Worm (Caenorhabditis elegans): ENCODE results near the gene fubl-2.

fubl-2 gene

DNA sequence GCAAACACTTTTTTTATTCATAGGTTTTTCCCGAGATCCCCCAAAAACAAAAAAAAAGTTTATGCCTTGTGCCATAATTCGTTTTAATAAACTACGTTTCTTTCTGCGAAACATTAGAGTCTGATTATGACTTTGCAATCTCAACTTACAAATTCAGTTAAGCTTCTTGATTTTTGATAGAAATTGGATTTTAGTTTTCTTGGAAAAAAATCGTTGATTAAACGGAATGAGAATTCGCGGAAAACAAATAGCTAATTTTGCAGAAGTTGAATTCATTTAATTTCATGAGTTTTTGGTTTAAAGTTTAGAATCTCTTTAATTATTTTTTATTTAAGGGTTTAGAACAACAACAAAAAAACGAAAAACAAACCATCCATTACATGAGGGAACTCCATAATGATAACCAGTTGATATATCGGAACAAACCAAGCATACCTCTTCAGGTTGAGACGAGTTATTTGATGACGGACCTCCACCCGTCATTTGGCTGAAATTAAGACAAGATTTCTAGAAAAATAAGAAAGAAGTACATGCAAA is 27.5 kb upstream of the fubl-2 start, which contains the start of gene nhr-10:
Gene nhr-10 (minus strand): TSS at position 487 of the 537 bp plus-strand sequence.
- TF ChIP-seq egl-27 (tag; optimal IDR thresholded peaks at IDR 0.05), result no peak
- peak; percentile 13 for TF ChIP-seq ztf-4 (tag; optimal IDR thresholded peaks at IDR 0.05)
- TF ChIP-seq nhr-21 (tag; optimal IDR thresholded peaks at IDR 0.05), result peak; percentile 81
- TF ChIP-seq lsy-2 (tag; optimal IDR thresholded peaks at IDR 0.05), result peak in 1 of 2 experiments; percentile 40
- TF ChIP-seq zag-1 (tag; optimal IDR thresholded peaks at IDR 0.05), result no peak
- TF ChIP-seq sma-9 (GFP tag; optimal IDR thresholded peaks at IDR 0.05), result peak; percentile 37
- TF ChIP-seq sma-9 (tag; optimal IDR thresholded peaks at IDR 0.05), result no peak
- peak; percentile 61 for TF ChIP-seq dmd-4 (tag; optimal IDR thresholded peaks at IDR 0.05)
- no peak for TF ChIP-seq peb-1 (tag; optimal IDR thresholded peaks at IDR 0.05)
- no peak for TF ChIP-seq unc-55 (GFP tag; optimal IDR thresholded peaks at IDR 0.05)
- TF ChIP-seq crh-2 (tag; optimal IDR thresholded peaks at IDR 0.05), result peak; percentile 11
- TF ChIP-seq blmp-1 (tag; optimal IDR thresholded peaks at IDR 0.05; ENCODE audit: insufficient read depth), result no peak
- no peak for TF ChIP-seq ztf-1 (GFP tag; conservative IDR thresholded peaks at IDR 0.05)

DNA sequence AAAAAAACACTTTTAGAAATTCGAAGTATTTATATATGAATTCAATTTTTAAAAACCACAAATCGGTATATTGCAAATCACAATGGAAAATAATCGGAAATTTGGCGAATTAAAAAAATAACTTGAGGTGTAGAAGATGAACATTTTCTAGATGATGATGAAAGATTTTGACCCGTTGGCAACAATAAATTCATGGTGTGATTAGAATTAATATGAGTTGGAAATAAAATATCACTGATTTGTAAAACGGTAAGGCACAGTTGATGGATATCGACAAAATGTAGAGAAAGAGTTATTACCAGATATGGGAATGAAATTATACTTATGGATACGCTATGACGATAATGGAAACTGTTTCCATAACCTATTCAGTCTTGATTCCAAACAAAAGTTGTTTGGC is 24.7 kb upstream of the fubl-2 start:
- TF ChIP-seq mab-5 (tag; optimal IDR thresholded peaks at IDR 0.05), result no peak
- TF ChIP-seq nhr-12 (tag; optimal IDR thresholded peaks at IDR 0.05), result no peak
- no peak for TF ChIP-seq nhr-237 (tag; optimal IDR thresholded peaks at IDR 0.05)
- no peak for TF ChIP-seq lin-39 (tag; optimal IDR thresholded peaks at IDR 0.05)
- no peak for TF ChIP-seq gmeb-1 (tag; optimal IDR thresholded peaks at IDR 0.05)
- TF ChIP-seq nhr-21 (tag; optimal IDR thresholded peaks at IDR 0.05), result no peak
- no peak for TF ChIP-seq egl-27 (tag; optimal IDR thresholded peaks at IDR 0.05)
- no peak for TF ChIP-seq sem-4 (tag; optimal IDR thresholded peaks at IDR 0.05)
- no peak for TF ChIP-seq lin-13 (GFP tag; optimal IDR thresholded peaks at IDR 0.05)
- no peak for TF ChIP-seq unc-55 (GFP tag; optimal IDR thresholded peaks at IDR 0.05)
- no peak for TF ChIP-seq mdl-1 (tag; optimal IDR thresholded peaks at IDR 0.05)
- no peak for TF ChIP-seq elt-1 (tag; optimal IDR thresholded peaks at IDR 0.05)
- TF ChIP-seq R02D3.7 (tag; optimal IDR thresholded peaks at IDR 0.05), result no peak
- no peak for TF ChIP-seq nhr-11 (tag; optimal IDR thresholded peaks at IDR 0.05)
- no peak for TF ChIP-seq nhr-129 (tag; optimal IDR thresholded peaks at IDR 0.05)
- TF ChIP-seq mbf-1 (tag; optimal IDR thresholded peaks at IDR 0.05), result no peak
- no peak for TF ChIP-seq nhr-10 (tag; optimal IDR thresholded peaks at IDR 0.05)
- TF ChIP-seq peb-1 (tag; optimal IDR thresholded peaks at IDR 0.05), result no peak
- no peak for TF ChIP-seq unc-39 (tag; optimal IDR thresholded peaks at IDR 0.05)
- TF ChIP-seq nhr-23 (tag; optimal IDR thresholded peaks at IDR 0.05), result no peak

DNA sequence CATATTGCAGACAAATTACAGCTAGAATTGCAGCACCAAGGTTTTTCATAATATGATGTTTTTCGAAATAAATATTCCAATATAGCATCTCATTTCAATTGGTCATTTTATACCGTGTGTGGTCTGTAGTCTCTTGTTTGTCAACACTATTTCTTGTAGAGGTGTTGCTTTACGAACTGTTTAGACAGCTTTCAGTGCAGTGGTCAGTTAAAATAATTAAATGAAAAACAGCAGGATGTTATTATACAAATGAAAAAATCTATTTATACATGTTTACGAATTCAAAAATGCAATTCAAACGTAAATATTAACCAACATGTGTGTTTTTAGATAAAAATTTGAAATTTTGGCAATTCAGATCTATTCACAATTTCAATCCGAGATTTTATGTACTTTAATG is 24.3 kb upstream of the fubl-2 start, which contains the start of gene B0280.7:
Gene B0280.7 (minus strand): TSS at position 101 of the 400 bp plus-strand sequence.
- TF ChIP-seq blmp-1 (tag; optimal IDR thresholded peaks at IDR 0.05; ENCODE audit: insufficient read depth) (no peak), nhr-25 (tag; optimal IDR thresholded peaks at IDR 0.05) (peak; percentile 9)

DNA sequence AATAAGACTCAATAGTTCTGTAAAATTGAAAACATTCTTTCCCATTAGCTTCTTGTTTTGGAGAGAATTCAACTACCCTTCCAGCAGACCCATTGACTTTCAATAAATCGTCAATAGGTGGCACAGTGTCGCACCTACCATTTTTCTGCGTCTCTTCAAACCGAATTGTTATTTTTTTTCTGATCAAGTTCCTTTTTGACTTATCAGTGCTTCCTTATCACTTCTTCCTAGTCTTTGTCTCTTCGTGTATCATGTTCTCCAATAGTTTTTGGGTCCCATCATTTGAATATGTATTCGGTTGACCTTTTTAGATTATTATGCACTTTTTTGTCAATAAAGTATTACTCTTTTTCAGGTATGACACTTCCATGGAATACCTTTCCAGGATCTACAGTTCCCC is 20.4 kb upstream of the fubl-2 start, which contains the start of gene odd-1:
Gene odd-1 (plus strand): TSS at position 349 of the 400 bp plus-strand sequence.
- TF ChIP-seq fos-1 (tag; optimal IDR thresholded peaks at IDR 0.05), result peak; percentile 28
- TF ChIP-seq nhr-10 (tag; optimal IDR thresholded peaks at IDR 0.05), result no peak

DNA sequence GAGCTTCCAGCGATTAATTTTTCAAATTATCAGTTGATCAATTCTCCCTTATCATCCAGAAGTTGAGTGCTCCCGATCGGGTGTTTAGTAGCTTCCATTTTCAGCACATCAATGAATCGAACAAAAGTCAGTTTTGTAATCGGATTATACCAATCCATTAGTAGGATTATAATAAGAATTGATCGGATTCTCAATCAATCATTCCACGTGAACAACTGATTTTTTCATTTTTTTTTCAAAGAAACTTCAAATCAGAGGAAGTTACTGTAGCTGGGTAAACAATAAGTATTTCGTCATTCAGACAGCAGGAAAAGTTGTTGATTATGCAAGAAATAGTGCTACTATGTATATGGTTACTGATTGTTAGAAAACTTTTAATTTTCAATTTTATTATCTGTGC is 19.3 kb upstream of the fubl-2 start:
- peak; percentile 43 for TF ChIP-seq fos-1 (tag; optimal IDR thresholded peaks at IDR 0.05)
- no peak for TF ChIP-seq lsy-2 (tag; optimal IDR thresholded peaks at IDR 0.05)

DNA sequence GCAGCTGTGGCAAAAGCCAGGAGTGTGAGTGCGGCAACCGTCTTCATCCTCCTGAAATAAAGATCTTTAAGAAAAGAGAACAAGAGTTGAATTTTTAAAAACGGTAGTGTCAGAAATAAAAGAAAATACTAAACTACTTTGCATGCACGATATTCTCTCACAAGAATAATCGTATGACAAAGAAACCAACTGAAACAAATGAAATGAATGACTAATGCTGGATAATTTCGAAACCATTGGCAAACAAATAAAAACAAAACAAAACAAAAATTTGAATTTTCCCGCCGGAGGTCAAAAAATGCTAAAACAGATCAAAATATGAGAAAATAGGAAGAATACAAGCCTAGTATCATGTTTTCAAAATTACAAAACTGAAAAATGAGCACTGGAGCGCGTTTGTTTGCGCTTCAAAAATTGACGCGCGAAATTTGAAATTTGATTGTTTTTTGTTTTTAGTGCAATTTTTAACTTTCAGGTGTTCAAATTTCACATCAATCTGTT is 16.4 kb upstream of the fubl-2 start, which contains the start of gene cpg-2:
Gene cpg-2 (minus strand): TSS at position 51 of the 501 bp plus-strand sequence.
- no peak for TF ChIP-seq nhr-12 (tag; optimal IDR thresholded peaks at IDR 0.05)
- no peak for TF ChIP-seq nhr-237 (tag; optimal IDR thresholded peaks at IDR 0.05)
- TF ChIP-seq sma-3 (GFP tag; optimal IDR thresholded peaks at IDR 0.05), result no peak
- TF ChIP-seq Y55F3AM.14 (GFP tag; optimal IDR thresholded peaks at IDR 0.05), result no peak
- no peak for TF ChIP-seq elt-1 (tag; optimal IDR thresholded peaks at IDR 0.05)
- no peak for TF ChIP-seq elt-3 (tag; optimal IDR thresholded peaks at IDR 0.05)
- no peak for TF ChIP-seq sem-4 (tag; optimal IDR thresholded peaks at IDR 0.05)
- no peak for TF ChIP-seq nhr-129 (tag; optimal IDR thresholded peaks at IDR 0.05)
